Fruit fly (Drosophila melanogaster): ENCODE data around the gene Cdc16.
A peak's percentile ranks its signal among the peaks of the same experiment; 100 is the strongest.

Cdc16 gene

DNA sequence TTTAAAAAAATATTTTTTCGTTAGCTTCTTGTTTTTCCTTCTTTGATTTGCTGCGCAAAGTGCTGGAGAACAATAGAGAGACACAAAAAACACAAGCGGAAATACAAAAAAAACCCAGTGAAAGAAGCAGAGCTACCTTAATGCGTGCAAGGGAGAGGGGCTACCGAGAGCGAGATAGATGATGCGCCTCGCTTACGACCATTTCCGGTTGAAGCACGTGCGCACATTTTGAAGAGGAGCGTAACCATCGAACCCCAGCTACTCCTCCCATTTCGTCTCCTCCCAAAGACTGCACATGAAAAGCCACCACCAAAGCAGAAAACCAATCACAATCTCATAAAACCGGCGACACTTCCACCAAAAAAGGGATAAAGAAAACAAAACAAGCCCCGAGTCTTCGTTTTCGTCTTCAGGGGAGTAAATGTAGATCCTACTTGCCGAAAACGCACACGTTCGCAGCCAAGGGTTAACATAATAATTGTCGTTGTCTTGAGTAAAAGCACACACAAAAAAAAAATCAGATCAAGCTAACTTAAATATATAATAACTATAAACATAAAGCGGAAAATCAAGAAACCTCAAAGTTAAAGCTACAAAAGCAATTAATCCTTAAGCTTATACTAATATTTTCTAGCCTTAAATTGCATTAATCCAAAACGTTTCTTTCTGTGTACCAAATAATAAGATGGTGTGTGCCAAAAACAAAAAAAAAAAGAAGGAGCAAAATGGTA lies 16.3 kb downstream of the Cdc16 start:
- TF ChIP-seq cic (GFP tag; optimal IDR thresholded peaks at IDR 0.05) (no peak), CG12768 (GFP tag; optimal IDR thresholded peaks at IDR 0.05) (no peak), kay (GFP tag; ENCODE audit: borderline replicate concordance) (peak; percentile 36)

DNA sequence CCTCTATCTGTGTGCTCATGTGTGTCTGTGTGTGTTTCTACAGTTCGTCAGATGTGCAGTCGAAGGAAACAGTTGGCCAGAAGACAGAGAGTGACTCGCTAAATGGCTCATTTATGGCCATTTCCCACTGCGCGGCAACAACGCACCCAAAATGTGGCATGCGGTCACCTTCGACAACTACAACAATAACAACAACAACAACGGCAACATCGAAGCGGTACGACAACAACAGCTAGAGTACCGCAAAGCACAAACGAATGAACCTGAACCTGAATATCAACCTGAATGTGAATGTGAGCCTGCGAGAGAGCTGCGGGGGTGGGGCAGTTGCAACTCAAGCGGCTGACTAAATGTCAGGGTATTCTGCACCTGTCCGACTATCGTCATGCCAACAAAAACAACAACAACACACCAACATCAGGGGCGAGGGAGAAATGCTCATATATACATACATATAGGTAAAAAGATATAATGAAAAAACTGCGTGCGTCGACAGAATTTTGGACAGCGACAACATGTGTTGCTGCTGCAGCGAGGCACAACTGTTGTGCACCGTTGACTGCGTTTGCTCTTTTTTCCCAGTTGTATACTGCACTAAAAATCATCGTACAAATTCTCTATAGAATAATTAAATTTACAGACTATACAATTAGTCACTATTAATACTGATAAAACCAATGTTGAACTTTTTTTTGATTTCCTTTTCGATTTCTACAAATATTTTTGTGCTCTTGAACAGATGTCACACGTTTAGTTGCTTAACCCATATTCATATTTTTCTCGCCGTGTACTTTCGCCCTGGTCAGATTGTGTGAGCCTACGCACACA lies 19.3 kb downstream of the Cdc16 start:
- TF ChIP-seq pad (GFP tag; optimal IDR thresholded peaks at IDR 0.05) (no peak), Hr96 (GFP tag; optimal IDR thresholded peaks at IDR 0.05) (no peak), CG14711 (tag; optimal IDR thresholded peaks at IDR 0.05) (no peak), cnc (optimal IDR thresholded peaks at IDR 0.05) (no peak), CG1620 (GFP tag; optimal IDR thresholded peaks at IDR 0.05) (no peak), tj (GFP tag; optimal IDR thresholded peaks at IDR 0.05) (no peak), Mnt (GFP tag; optimal IDR thresholded peaks at IDR 0.05) (no peak), Crg-1 (GFP tag; optimal IDR thresholded peaks at IDR 0.05) (no peak), CG7045 (GFP tag; optimal IDR thresholded peaks at IDR 0.05) (no peak)

DNA sequence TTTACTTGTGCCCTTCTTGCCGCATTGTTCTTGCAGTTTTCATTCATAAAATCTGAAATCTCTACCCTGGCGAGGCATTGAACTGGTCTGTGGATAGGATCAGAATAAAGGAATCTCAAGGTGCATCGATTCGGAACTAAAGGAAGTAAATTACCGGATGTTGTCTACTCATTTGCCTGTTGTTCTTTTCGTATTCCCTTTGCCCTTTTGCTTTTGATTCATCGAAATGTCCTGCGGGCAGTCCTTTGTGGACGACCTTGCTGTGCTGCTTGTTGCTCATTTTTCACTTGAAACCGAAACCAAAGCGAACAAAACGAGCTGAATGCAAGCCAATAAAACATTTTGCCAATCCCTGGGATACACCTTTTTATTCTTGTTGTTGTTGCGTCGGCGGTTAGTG lies 20.3 kb downstream of the Cdc16 start:
- TF ChIP-seq Crg-1 (GFP tag; optimal IDR thresholded peaks at IDR 0.05) (no peak), CG7101 (tag; optimal IDR thresholded peaks at IDR 0.05) (no peak), kay (GFP tag; ENCODE audit: borderline replicate concordance) (peak; percentile 59), cnc (optimal IDR thresholded peaks at IDR 0.05) (no peak)

DNA sequence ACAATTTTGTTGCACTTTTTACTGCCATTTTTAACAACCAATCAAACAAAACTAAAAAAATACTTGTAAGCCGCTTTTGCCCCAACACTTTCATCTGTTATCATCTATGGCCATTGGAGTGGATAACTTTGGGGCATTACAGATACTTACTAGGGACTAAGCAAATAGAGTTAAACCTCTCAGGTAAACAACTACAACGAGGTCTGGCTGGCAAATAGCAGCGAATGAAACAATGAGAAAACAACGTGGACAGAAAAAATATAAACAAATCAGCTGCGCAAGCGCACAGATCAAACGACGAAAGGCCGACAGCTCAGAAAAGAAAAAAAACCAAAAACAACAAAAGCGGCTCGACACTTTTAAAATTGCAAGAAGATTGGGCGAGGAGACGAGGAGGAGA lies 21.2 kb downstream of the Cdc16 start:
- no peak for TF ChIP-seq CG7101 (tag; optimal IDR thresholded peaks at IDR 0.05)
- TF ChIP-seq ovo (GFP tag; optimal IDR thresholded peaks at IDR 0.05): no peak
- TF ChIP-seq tj (GFP tag; optimal IDR thresholded peaks at IDR 0.05): no peak
- no peak for TF ChIP-seq pad (GFP tag; optimal IDR thresholded peaks at IDR 0.05)
- no peak for TF ChIP-seq cnc (optimal IDR thresholded peaks at IDR 0.05)
- no peak for TF ChIP-seq CG11617 (GFP tag; optimal IDR thresholded peaks at IDR 0.05)
- no peak for TF ChIP-seq CG33017 (tag; optimal IDR thresholded peaks at IDR 0.05)
- TF ChIP-seq toe (GFP tag; optimal IDR thresholded peaks at IDR 0.05): no peak
- no peak for TF ChIP-seq CG14711 (tag; optimal IDR thresholded peaks at IDR 0.05)
- TF ChIP-seq Clk (GFP tag; optimal IDR thresholded peaks at IDR 0.05): no peak
- no peak for TF ChIP-seq CG1620 (GFP tag; optimal IDR thresholded peaks at IDR 0.05)
- TF ChIP-seq CG12768 (GFP tag; optimal IDR thresholded peaks at IDR 0.05): no peak
- TF ChIP-seq Hr96 (GFP tag; optimal IDR thresholded peaks at IDR 0.05): no peak
- TF ChIP-seq cic (GFP tag; optimal IDR thresholded peaks at IDR 0.05): no peak
- TF ChIP-seq Crg-1 (GFP tag; optimal IDR thresholded peaks at IDR 0.05): no peak
- no peak for TF ChIP-seq kay (GFP tag; ENCODE audit: borderline replicate concordance)
- TF ChIP-seq Mnt (GFP tag; optimal IDR thresholded peaks at IDR 0.05): no peak
- no peak for TF ChIP-seq bab1 (GFP tag; optimal IDR thresholded peaks at IDR 0.05)

DNA sequence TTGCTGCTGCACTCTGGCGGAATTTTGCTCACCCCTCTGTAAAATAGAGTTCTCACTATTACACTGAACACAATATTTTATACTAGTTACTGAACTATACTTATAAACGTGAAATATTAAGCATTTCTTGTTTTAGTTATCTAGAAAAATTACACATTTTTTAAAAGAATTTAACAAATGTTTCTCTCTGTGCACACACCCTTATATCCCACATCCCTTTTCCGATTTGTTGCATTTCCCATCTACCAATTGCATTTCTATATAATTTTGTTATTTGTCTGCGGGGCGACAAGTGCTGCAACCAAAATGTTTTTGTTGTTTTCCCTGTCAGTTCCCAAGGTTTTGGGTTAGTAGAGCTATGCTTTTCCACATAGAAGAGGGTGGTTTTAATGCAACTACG lies 22.3 kb downstream of the Cdc16 start:
- TF ChIP-seq toe (GFP tag; optimal IDR thresholded peaks at IDR 0.05) (no peak), CG33017 (tag; optimal IDR thresholded peaks at IDR 0.05) (no peak), CG11617 (GFP tag; optimal IDR thresholded peaks at IDR 0.05) (no peak), ovo (GFP tag; optimal IDR thresholded peaks at IDR 0.05) (no peak), Hr96 (GFP tag; optimal IDR thresholded peaks at IDR 0.05) (no peak), Crg-1 (GFP tag; optimal IDR thresholded peaks at IDR 0.05) (no peak), Mnt (GFP tag; optimal IDR thresholded peaks at IDR 0.05) (no peak), tj (GFP tag; optimal IDR thresholded peaks at IDR 0.05) (no peak)

DNA sequence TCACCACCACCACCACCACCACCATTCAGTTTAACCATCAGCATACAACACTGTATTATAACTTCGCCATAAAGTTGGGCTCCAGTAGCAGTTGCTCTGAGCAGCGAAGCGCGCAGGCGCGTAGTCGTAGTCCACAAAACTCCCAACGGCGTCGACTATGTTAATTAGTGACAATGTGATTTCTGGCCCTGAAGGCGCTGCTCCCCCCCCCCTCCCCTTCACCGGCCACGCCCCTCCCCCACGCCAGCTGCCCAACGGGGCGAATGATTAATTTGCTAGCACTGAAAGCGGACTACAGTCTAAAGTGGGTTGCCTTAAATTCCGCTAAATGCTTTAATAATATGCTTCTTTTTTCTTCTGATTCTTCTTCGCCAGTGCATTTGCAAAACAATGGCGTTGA lies 25.8 kb downstream of the Cdc16 start:
- TF ChIP-seq CG1620 (GFP tag; optimal IDR thresholded peaks at IDR 0.05): no peak
- TF ChIP-seq tj (GFP tag; optimal IDR thresholded peaks at IDR 0.05): no peak
- TF ChIP-seq CG12768 (GFP tag; optimal IDR thresholded peaks at IDR 0.05): no peak
- TF ChIP-seq CG5204 (GFP tag; optimal IDR thresholded peaks at IDR 0.05): no peak
- TF ChIP-seq Clk (GFP tag; optimal IDR thresholded peaks at IDR 0.05): no peak
- TF ChIP-seq Mnt (GFP tag; optimal IDR thresholded peaks at IDR 0.05): no peak
- no peak for TF ChIP-seq CG33017 (tag; optimal IDR thresholded peaks at IDR 0.05)
- no peak for TF ChIP-seq toe (GFP tag; optimal IDR thresholded peaks at IDR 0.05)
- no peak for TF ChIP-seq CG7045 (GFP tag; optimal IDR thresholded peaks at IDR 0.05)
- TF ChIP-seq cnc (optimal IDR thresholded peaks at IDR 0.05): no peak

DNA sequence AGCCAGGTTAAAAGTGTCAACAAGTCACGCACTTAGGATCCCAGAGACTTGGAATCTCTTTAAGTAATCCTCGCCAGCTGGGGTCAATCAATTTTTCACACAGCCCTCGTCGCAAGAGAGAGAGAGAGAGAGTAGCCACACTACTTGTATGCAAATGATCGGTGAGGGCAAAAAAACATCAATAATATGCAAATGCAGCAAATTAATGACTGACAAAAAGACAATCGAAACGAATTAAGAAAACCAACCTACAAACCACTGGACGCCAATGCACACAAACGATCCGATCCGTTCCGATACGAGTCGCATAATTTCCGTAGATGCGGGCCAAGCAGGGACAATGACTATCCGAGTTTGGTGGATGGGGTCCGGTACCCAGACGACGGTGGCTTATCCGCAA lies 28.7 kb downstream of the Cdc16 start:
- TF ChIP-seq bab1 (GFP tag; optimal IDR thresholded peaks at IDR 0.05) (no peak), CG11617 (GFP tag; optimal IDR thresholded peaks at IDR 0.05) (no peak), pad (GFP tag; optimal IDR thresholded peaks at IDR 0.05) (no peak), kay (GFP tag; ENCODE audit: borderline replicate concordance) (no peak), ovo (GFP tag; optimal IDR thresholded peaks at IDR 0.05) (no peak), Clk (GFP tag; optimal IDR thresholded peaks at IDR 0.05) (no peak), CG5204 (GFP tag; optimal IDR thresholded peaks at IDR 0.05) (no peak), CG33017 (tag; optimal IDR thresholded peaks at IDR 0.05) (no peak), CG7045 (GFP tag; optimal IDR thresholded peaks at IDR 0.05) (no peak), cic (GFP tag; optimal IDR thresholded peaks at IDR 0.05) (no peak)
